Fruit fly (Drosophila melanogaster) whole organism, prepupa: ENCODE measurements around the gene Imp.
A peak's percentile ranks its signal among the peaks of the same experiment; 100 is the strongest.

Experiments used
- Blimp-1 ChIP-seq: fragments of 200-800 bp; sonication (Bioruptor generic); optimal IDR thresholded peaks from 3 replicates; lab custom pipeline; 2017; ENCODE audit warnings: missing biosample characterization, missing genetic modification characterization, mild to moderate bottlenecking, moderate library complexity, missing genetic modification reagents
- CG10631 ChIP-seq: fragments of 200-800 bp; sonication (Bioruptor generic); optimal IDR thresholded peaks from 2 replicates; lab custom pipeline; 2016; ENCODE audit warnings: missing biosample characterization, missing genetic modification characterization
- CG10669 ChIP-seq: fragments of 200-800 bp; sonication (Bioruptor generic); optimal IDR thresholded peaks from 3 replicates; lab custom pipeline; 2018; ENCODE audit warnings: missing biosample characterization, mild to moderate bottlenecking, missing genetic modification characterization, moderate library complexity
- CG11294 ChIP-seq: fragments of 200-800 bp; sonication (Bioruptor generic); IDR thresholded peaks from 2 replicates; pipeline ENCODE4 v1.3.6; 2022; ENCODE audit warnings: missing biosample characterization, missing genetic modification characterization
- CG15336 ChIP-seq: fragments of 200-800 bp; sonication (Bioruptor generic); IDR thresholded peaks from 2 replicates; pipeline ENCODE4 v1.3.6; 2022; ENCODE audit warnings: missing biosample characterization, missing genetic modification characterization
- CG3032 ChIP-seq: fragments of 200-800 bp; optimal IDR thresholded peaks from 2 replicates; lab custom pipeline; 2019; ENCODE audit warnings: missing biosample characterization, mild to moderate bottlenecking, missing genetic modification characterization, moderate library complexity
- CG31627 ChIP-seq: fragments of 200-800 bp; sonication (Bioruptor generic); optimal IDR thresholded peaks from 3 replicates; lab custom pipeline; 2016; ENCODE audit warnings: missing biosample characterization, missing genetic modification characterization
- CG34406 ChIP-seq: fragments of 200-800 bp; sonication (Bioruptor generic); optimal IDR thresholded peaks from 3 replicates; lab custom pipeline; 2016; ENCODE audit warnings: missing biosample characterization, missing genetic modification characterization
- CG3919 ChIP-seq: fragments of 200-800 bp; sonication (Bioruptor generic); optimal IDR thresholded peaks from 3 replicates; lab custom pipeline; 2016; ENCODE audit warnings: missing biosample characterization, missing genetic modification characterization
- CG6276 ChIP-seq: fragments of 200-800 bp; sonication (Bioruptor generic); optimal IDR thresholded peaks from 2 replicates; lab custom pipeline; 2017; ENCODE audit warnings: missing biosample characterization, mild to moderate bottlenecking, missing genetic modification characterization
- Eip75B ChIP-seq: fragments of 200-800 bp; sonication (Bioruptor generic); optimal IDR thresholded peaks from 3 replicates; lab custom pipeline; 2016; ENCODE audit warnings: missing biosample characterization, missing genetic modification characterization
- Eip78C ChIP-seq: fragments of 200-800 bp; sonication (Bioruptor generic); peaks from one replicate; lab custom pipeline; 2016; ENCODE audit warnings: missing biosample characterization, missing genetic modification characterization
- Ets21C ChIP-seq: fragments of 200-800 bp; sonication (Bioruptor generic); optimal IDR thresholded peaks from 3 replicates; lab custom pipeline; 2016; ENCODE audit warnings: missing biosample characterization, missing genetic modification characterization
- Hr38 ChIP-seq: sonication (Bioruptor generic); optimal IDR thresholded peaks from 2 replicates; lab custom pipeline; 2016; ENCODE audit warnings: missing biosample characterization, missing genetic modification characterization
- Hr39 ChIP-seq: fragments of 200-800 bp; sonication (Bioruptor generic); optimal IDR thresholded peaks from 2 replicates; lab custom pipeline; 2016; ENCODE audit warnings: missing biosample characterization, missing genetic modification characterization
- Hr4 ChIP-seq: fragments of 200-800 bp; sonication (Bioruptor generic); optimal IDR thresholded peaks from 3 replicates; lab custom pipeline; 2016; ENCODE audit warnings: missing biosample characterization, missing genetic modification characterization
- Lpt ChIP-seq: fragments of 200-800 bp; sonication (Bioruptor generic); optimal IDR thresholded peaks from 3 replicates; lab custom pipeline; 2016; ENCODE audit warnings: missing biosample characterization, missing genetic modification characterization
- Met ChIP-seq: fragments of 200-800 bp; sonication (Bioruptor generic); optimal IDR thresholded peaks from 3 replicates; lab custom pipeline; 2016; ENCODE audit warnings: missing biosample characterization, missing genetic modification characterization
- OdsH ChIP-seq: fragments of 200-800 bp; sonication (Bioruptor generic); optimal IDR thresholded peaks from 3 replicates; lab custom pipeline; 2016; ENCODE audit warnings: missing biosample characterization, missing genetic modification characterization
- Smox ChIP-seq: fragments of 200-800 bp; sonication (Bioruptor generic); optimal IDR thresholded peaks from 3 replicates; lab custom pipeline; 2016; ENCODE audit warnings: missing biosample characterization, missing genetic modification characterization
- Sox102F ChIP-seq: fragments of 200-800 bp; sonication (Bioruptor generic); optimal IDR thresholded peaks from 2 replicates; lab custom pipeline; 2016; ENCODE audit warnings: missing biosample characterization, mild to moderate bottlenecking, missing genetic modification characterization
- Sox14 ChIP-seq: fragments of 200-800 bp; sonication (Bioruptor generic); optimal IDR thresholded peaks from 3 replicates; lab custom pipeline; 2016; ENCODE audit warnings: missing biosample characterization, missing genetic modification characterization
- achi ChIP-seq: fragments of 200-800 bp; sonication (Bioruptor generic); optimal IDR thresholded peaks from 3 replicates; lab custom pipeline; 2016; ENCODE audit warnings: missing biosample characterization, missing genetic modification characterization
- acj6 ChIP-seq: fragments of 200-800 bp; sonication (Bioruptor generic); optimal IDR thresholded peaks from 3 replicates; lab custom pipeline; 2016; ENCODE audit warnings: missing biosample characterization, missing genetic modification characterization
- cyc ChIP-seq: fragments of 200-800 bp; sonication (Bioruptor generic); optimal IDR thresholded peaks from 3 replicates; lab custom pipeline; 2016; ENCODE audit warnings: missing biosample characterization, missing genetic modification characterization
- dsx ChIP-seq: fragments of 200-800 bp; optimal IDR thresholded peaks from 3 replicates; lab custom pipeline; 2019; ENCODE audit warnings: missing biosample characterization, mild to moderate bottlenecking, missing genetic modification characterization, moderate library complexity; ENCODE audit not compliant: poor library complexity, severe bottlenecking
- eg ChIP-seq: fragments of 200-800 bp; sonication (Bioruptor generic); IDR thresholded peaks from 3 replicates; pipeline ENCODE4 v1.3.6; 2022; ENCODE audit warnings: missing biosample characterization, missing genetic modification characterization
- esn ChIP-seq: fragments of 200-800 bp; sonication (Bioruptor generic); optimal IDR thresholded peaks from 2 replicates; lab custom pipeline; 2016; ENCODE audit warnings: missing biosample characterization, mild to moderate bottlenecking, missing genetic modification characterization, moderate library complexity
- fd85E ChIP-seq: fragments of 200-800 bp; sonication (Bioruptor generic); optimal IDR thresholded peaks from 3 replicates; lab custom pipeline; 2016; ENCODE audit warnings: missing biosample characterization, missing genetic modification characterization
- fkh ChIP-seq: fragments of 200-800 bp; sonication (Bioruptor generic); optimal IDR thresholded peaks from 3 replicates; lab custom pipeline; 2017; ENCODE audit warnings: missing biosample characterization, mild to moderate bottlenecking, missing genetic modification characterization, moderate library complexity
- lz ChIP-seq: fragments of 200-800 bp; sonication (Bioruptor generic); optimal IDR thresholded peaks from 3 replicates; lab custom pipeline; 2016; ENCODE audit warnings: missing biosample characterization, missing genetic modification characterization
- spab ChIP-seq: fragments of 200-800 bp; sonication (Bioruptor generic); optimal IDR thresholded peaks from 2 replicates; lab custom pipeline; 2017; ENCODE audit warnings: missing biosample characterization, mild to moderate bottlenecking, missing genetic modification characterization, missing genetic modification reagents
- ss ChIP-seq, 2 experiments: fragments of 200-800 bp; sonication (Bioruptor generic); optimal IDR thresholded peaks; 2 replicates in 1 of 2; 3 replicates in 1 of 2; lab custom pipeline; 2017 to 2018; ENCODE audit warnings: mild to moderate bottlenecking in 2 of 2, missing biosample characterization in 2 of 2, missing genetic modification characterization in 2 of 2, moderate library complexity in 1 of 2
- svp ChIP-seq: fragments of 200-800 bp; sonication (Bioruptor generic); peaks from one replicate; lab custom pipeline; 2016; ENCODE audit warnings: missing biosample characterization, missing genetic modification characterization
- topi ChIP-seq: fragments of 200-800 bp; sonication (Bioruptor generic); optimal IDR thresholded peaks from 3 replicates; lab custom pipeline; 2016; ENCODE audit warnings: missing biosample characterization, missing genetic modification characterization
- vri ChIP-seq: fragments of 200-800 bp; sonication (Bioruptor generic); optimal IDR thresholded peaks from 3 replicates; lab custom pipeline; 2016; ENCODE audit warnings: missing biosample characterization, mild to moderate bottlenecking, missing genetic modification characterization

Imp gene

DNA sequence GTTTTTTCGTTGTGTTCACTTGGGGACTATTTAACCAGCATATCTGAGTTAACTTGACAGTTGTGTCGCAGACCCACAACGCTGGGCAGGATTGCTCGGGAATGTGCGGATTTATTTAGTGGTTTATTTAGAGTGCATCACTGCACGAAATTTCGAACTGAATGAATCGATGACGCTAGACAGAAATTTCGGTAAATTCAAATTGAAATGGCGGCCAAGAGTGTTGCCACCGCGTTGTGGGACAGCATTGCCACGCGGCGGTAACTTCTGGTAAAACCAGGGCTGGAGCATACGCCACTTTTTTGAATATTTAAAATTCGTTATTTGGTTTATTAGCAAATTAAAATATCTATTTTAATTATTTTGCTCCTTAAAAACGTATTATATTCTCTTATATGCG, 30.6 kb upstream of the Imp start, which contains the start of gene feo:
feo (minus strand) TSS at position 184 of the 400 bp plus-strand sequence.
- no peak for TF ChIP-seq CG10631 (GFP tag; lab: Kevin White, UChicago)
- TF ChIP-seq OdsH, result no peak
- TF ChIP-seq CG3919 (GFP tag; lab: Kevin White, UChicago), result no peak
- no peak for TF ChIP-seq svp (GFP tag; lab: Kevin White, UChicago)
- no peak for TF ChIP-seq fd85E
- no peak for TF ChIP-seq CG15336 (GFP tag; lab: Robert Waterston, UW)
- TF ChIP-seq CG6276 (GFP tag; lab: Kevin White, UChicago), result no peak
- TF ChIP-seq Hr4 (GFP tag; lab: Kevin White, UChicago), result no peak
- TF ChIP-seq Lpt (GFP tag; lab: Kevin White, UChicago), result no peak
- no peak for TF ChIP-seq esn (GFP tag; lab: Kevin White, UChicago)
- TF ChIP-seq CG31627, result no peak
- TF ChIP-seq CG34406, result no peak

DNA sequence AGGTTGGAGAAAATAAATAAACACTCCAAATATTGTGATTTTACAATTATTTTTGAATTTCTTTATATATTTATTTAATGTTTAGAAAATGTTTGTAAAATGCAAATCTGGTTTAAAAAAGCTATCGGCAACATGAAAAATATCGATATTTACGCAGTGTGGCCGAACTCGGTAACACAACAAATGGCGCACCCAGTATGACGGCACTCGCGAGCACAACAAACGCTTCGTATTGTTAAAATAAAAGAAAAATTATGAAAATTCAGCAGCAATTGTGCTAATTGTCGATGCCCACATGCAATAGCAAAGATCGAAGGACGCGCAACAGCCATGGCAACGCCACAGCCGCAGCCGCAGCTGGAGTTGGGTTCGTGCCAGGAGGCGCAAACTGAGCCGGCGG, 24.5 kb upstream of the Imp start, which contains the start of gene CG2202:
CG2202 (plus strand) TSS at position 193 of the 400 bp plus-strand sequence.
- TF ChIP-seq CG31627 (no peak), fkh (GFP tag; lab: Kevin White, UChicago) (no peak), Eip75B (GFP tag; lab: Kevin White, UChicago) (no peak), topi (GFP tag; lab: Kevin White, UChicago) (no peak), CG34406 (no peak), Sox14 (GFP tag; lab: Kevin White, UChicago) (peak; percentile 12), CG3032 (tag; lab: Kevin White, UChicago) (no peak), CG6276 (GFP tag; lab: Kevin White, UChicago) (no peak)

DNA sequence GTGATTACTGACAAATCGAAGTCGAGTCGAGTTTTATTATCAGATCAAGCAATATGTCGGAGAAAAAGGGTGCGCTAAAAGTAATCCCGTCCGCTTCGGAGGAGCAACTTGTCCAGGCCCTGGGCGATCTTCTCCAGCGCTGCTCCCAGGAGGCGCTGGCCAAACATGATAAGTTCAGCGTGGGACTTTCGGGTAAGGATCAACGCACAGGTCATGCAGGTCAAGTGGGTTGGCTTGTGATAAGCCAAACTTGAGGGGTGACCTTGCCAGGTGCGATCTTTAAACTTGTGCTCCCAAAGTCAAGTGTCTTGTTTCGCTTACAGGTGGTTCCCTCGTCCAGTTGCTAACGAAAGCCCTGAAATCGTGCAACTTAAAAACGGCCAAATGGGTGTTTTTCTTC, 23.4 kb upstream of the Imp start:
- TF ChIP-seq vri (GFP tag; lab: Kevin White, UChicago) (no peak), Eip78C (GFP tag; lab: Kevin White, UChicago) (peak; percentile 24), OdsH (no peak), svp (GFP tag; lab: Kevin White, UChicago) (peak; percentile 94), dsx (GFP tag; lab: Kevin White, UChicago) (no peak)

DNA sequence GAGAGGGAATG, 23.2 kb upstream of the Imp start, which contains the start of gene Pgls:
Pgls (plus strand) TSS at position 3 of the 11 bp plus-strand sequence.
- TF ChIP-seq Smox (GFP tag; lab: Kevin White, UChicago), result no peak
- no peak for TF ChIP-seq acj6 (GFP tag; lab: Kevin White, UChicago)
- TF ChIP-seq Blimp-1 (GFP tag; lab: Kevin White, UChicago), result no peak
- no peak for TF ChIP-seq CG34406
- TF ChIP-seq CG11294 (GFP tag; lab: Robert Waterston, UW), result no peak
- TF ChIP-seq Met, result no peak
- TF ChIP-seq Sox102F (GFP tag; lab: Kevin White, UChicago), result no peak
- TF ChIP-seq eg, result no peak
- TF ChIP-seq Ets21C (GFP tag; lab: Kevin White, UChicago), result no peak
- TF ChIP-seq achi (GFP tag; lab: Kevin White, UChicago), result no peak

DNA sequence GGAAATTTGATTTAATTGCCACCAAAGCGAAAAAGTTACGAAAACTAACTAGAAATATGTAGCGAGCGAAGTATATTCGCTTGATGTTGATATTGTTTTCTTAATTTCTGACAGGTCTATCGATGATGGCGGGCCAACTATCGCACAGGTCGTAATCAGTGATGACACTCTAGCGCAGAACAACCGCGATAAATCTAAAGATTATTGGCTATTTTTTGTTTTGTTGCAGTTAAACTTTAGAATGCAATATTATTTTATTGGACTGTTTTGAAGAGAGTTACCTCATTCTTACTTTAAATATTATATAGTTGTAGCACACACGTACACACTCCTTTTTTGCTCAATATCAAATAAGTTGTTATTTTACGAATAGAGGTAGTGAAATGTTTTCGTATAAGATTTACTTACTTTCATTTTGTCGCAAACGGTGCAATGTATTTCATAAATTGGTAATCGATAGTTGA, 22.9 kb upstream of the Imp start, which contains the start of gene sbr:
sbr (minus strand) TSS at position 121 of the 464 bp plus-strand sequence.
- peak; percentile 43 for TF ChIP-seq achi (GFP tag; lab: Kevin White, UChicago)
- peak; percentile 24 for TF ChIP-seq CG3032 (tag; lab: Kevin White, UChicago)
- peak; percentile 43 for TF ChIP-seq esn (GFP tag; lab: Kevin White, UChicago)
- TF ChIP-seq CG10669, result no peak
- peak; percentile 37 for TF ChIP-seq Hr39 (GFP tag; lab: Kevin White, UChicago)
- TF ChIP-seq CG31627, result peak; percentile 29
- TF ChIP-seq cyc (GFP tag; lab: Kevin White, UChicago), result peak; percentile 35
- no peak for TF ChIP-seq fkh (GFP tag; lab: Kevin White, UChicago)
- peak; percentile 44 for TF ChIP-seq Sox14 (GFP tag; lab: Kevin White, UChicago)
- TF ChIP-seq Ets21C (GFP tag; lab: Kevin White, UChicago), result peak; percentile 37
- TF ChIP-seq Smox (GFP tag; lab: Kevin White, UChicago), result peak; percentile 1
- TF ChIP-seq topi (GFP tag; lab: Kevin White, UChicago), result peak; percentile 38
- no peak for TF ChIP-seq ss (GFP tag; optimal IDR thresholded peaks at IDR 0.05; lab: Kevin White, UChicago)
- TF ChIP-seq lz (GFP tag; lab: Kevin White, UChicago), result peak; percentile 34
- no peak for TF ChIP-seq Hr38 (GFP tag; lab: Kevin White, UChicago)
- no peak for TF ChIP-seq spab (GFP tag; lab: Kevin White, UChicago)
- TF ChIP-seq, all 60 proteins: peak for 11
